Worm (Caenorhabditis elegans): ENCODE measurements around the gene fbxa-89.

fbxa-89 gene

DNA sequence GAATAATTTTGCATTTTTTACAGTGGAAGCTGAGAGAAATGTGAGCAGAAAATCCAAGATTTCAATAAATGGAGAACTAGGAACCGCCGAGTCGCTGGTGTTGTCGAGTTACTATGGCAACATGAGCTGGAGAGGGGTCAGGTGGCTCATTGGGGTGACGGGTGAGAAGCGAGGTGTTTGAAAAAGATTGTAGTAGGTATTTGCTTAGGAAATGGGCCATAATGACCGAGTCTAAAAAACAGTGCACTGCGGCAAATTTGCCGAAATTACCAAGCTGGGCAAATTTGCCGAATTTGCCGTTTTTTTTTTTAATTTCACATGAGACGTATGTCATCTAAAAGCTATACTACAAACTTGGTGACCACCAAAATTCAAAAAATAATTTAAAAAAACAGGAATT lies 33.5 kb upstream of the fbxa-89 start, which contains the start of gene osm-12:
Gene osm-12, minus strand, starts transcription at position 101 of the 400 bp plus-strand sequence.
- TF ChIP-seq Y105C5A.15 (GFP tag; IDR thresholded peaks at IDR 0.05) (no peak), aha-1 (tag) (peak; percentile 71)

DNA sequence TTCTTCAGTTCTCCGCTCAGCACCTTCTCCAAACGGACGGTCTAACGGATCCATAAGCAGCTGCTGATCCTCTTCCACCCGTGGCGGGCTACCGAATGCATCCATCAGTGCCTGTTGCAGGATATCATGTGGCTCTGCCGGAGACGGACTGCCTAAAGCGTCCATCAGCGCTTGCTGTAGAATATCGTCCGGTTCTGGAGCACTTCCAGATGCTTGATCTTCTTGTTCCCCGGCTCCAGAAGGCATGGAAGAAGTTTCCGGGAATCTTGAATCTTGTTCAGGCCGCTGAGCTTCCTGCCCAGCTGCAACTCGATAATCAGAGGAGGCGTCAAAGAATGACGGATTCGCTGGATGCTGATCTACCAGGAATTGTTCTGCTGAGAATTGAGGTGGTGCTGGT lies 30.7 kb upstream of the fbxa-89 start:
- TF ChIP-seq mes-2 (tag; optimal IDR thresholded peaks at IDR 0.05; ENCODE audit: poor library complexity, severe bottlenecking) (no peak), D1046.2 (GFP tag; IDR thresholded peaks at IDR 0.05) (0 out of 2 replicates have a peak, but pooled peaks have one; percentile 49), set-16 (GFP tag; IDR thresholded peaks at IDR 0.05) (peak; percentile 59)

DNA sequence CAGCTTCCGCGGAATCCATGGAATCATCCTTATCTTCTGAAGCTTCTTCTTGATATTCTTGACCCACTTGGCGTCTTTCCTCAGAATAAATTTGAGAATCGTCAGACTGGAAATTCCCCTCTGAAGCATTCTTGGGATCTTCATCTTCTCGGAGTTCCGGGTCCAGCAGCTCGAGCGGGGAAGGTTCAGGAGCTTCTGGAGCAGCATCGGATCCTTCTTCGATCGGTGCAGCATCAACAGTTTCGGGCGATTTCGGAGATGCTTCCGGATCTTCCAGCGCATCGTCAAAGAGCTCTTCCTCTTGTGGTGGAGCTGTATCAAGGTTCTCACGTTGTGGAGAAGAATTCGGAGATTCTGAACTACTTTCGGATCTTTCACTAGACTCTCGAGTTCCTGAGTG lies 28.4 kb upstream of the fbxa-89 start:
- TF ChIP-seq set-16 (GFP tag; IDR thresholded peaks at IDR 0.05) (peak; percentile 71), lin-15B (tag; optimal IDR thresholded peaks at IDR 0.05) (no peak), unc-62 (GFP tag; optimal IDR thresholded peaks at IDR 0.05 in 1 of 2) (peak in 1 of 2 experiments; percentile 55), unc-62 (tag; optimal IDR thresholded peaks at IDR 0.05) (no peak), aha-1 (tag) (peak; percentile 71)

- TF ChIP-seq Y75B8A.6 (GFP tag; IDR thresholded peaks at IDR 0.05) (no peak), php-3 (GFP tag; IDR thresholded peaks at IDR 0.05) (no peak), nhr-41 (GFP tag; IDR thresholded peaks at IDR 0.05) (no peak), F44E2.7 (GFP tag; IDR thresholded peaks at IDR 0.05) (no peak), attf-4 (tag; optimal IDR thresholded peaks at IDR 0.05) (no peak), T20F7.1 (GFP tag; optimal IDR thresholded peaks at IDR 0.05) (no peak), lin-38 (GFP tag; IDR thresholded peaks at IDR 0.05) (no peak), mxl-3 (GFP tag; optimal IDR thresholded peaks at IDR 0.05) (no peak), Y105C5A.15 (GFP tag; IDR thresholded peaks at IDR 0.05) (no peak), ctbp-1 (GFP tag; IDR thresholded peaks at IDR 0.05) (no peak)
These were observed 20.4 kb upstream of the fbxa-89 start, which contains the start of gene Y75B8A.13 for ce11 chrIII:12215596-12215995. TSS of gene Y75B8A.13 (minus strand) at chrIII:12215696.

DNA sequence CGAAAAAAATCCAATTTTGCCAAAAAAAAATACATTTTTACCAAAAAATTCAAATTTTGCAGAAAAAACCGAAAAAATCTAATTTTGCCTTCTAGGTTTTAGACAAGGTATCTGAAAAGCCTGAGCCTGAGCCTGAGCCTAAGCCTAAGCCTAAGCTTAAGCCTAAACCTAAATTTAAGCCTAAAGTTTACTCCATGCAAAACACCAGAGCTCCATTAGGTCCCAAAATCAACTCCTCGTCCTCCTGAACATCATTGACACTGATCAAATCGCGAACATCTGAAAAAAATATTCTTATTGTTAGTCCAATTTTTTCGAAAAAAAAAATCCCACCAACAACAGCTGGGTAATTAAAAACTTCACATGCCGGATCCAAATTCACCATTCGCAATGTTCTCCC lies 17.9 kb upstream of the fbxa-89 start:
- TF ChIP-seq egl-27 (tag; optimal IDR thresholded peaks at IDR 0.05) (no peak), hlh-30 (tag; optimal IDR thresholded peaks at IDR 0.05; ENCODE audit: insufficient read depth) (no peak), aha-1 (tag) (peak; percentile 82)

DNA sequence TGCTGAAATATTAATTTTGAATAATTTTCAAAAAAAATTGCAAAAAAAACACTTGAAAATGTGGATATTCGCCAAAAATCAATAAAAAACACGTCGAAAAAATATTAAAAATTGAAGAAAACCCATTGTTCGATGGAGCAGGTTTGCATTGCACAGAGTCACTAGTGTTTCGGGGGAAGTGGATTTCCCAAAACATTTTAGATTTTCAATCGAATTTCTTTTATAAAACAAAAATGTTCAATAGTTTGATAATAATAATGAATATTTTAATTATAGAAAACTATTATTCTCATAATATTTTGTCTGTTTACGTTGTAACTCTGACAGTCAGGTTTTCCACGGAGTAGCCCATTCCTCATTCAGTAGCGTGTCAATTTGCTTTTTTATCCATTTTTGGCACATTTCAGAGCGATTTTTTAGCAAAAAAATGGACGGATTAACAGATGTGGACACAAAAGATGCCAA lies 17.3 kb upstream of the fbxa-89 start, which contains the start of the genes gex-4 and gphr-1:
Gene gex-4, minus strand, starts transcription at position 2 of the 465 bp plus-strand sequence.
Gene gphr-1, plus strand, starts transcription at position 415 of the 465 bp plus-strand sequence.
- TF ChIP-seq lim-7 (GFP tag; IDR thresholded peaks at IDR 0.05) (no peak), snpc-4 (tag; optimal IDR thresholded peaks at IDR 0.05) (no peak), php-3 (GFP tag; IDR thresholded peaks at IDR 0.05) (no peak), unc-39 (tag; optimal IDR thresholded peaks at IDR 0.05) (no peak), sdz-12 (GFP tag; optimal IDR thresholded peaks at IDR 0.05) (no peak), nhr-28 (tag; optimal IDR thresholded peaks at IDR 0.05) (no peak), egl-43 (GFP tag; IDR thresholded peaks at IDR 0.05) (no peak), ceh-32 (tag; optimal IDR thresholded peaks at IDR 0.05; ENCODE audit: poor library complexity) (no peak), ces-1 (GFP tag; optimal IDR thresholded peaks at IDR 0.05) (no peak), ztf-11 (tag; optimal IDR thresholded peaks at IDR 0.05) (no peak), lir-3 (tag; optimal IDR thresholded peaks at IDR 0.05) (no peak), Y5F2A.4 (GFP tag; optimal IDR thresholded peaks at IDR 0.05) (no peak), mep-1 (tag; optimal IDR thresholded peaks at IDR 0.05) (peak; percentile 51), lin-15B (tag; optimal IDR thresholded peaks at IDR 0.05) (no peak), zip-11 (GFP tag; IDR thresholded peaks at IDR 0.05) (no peak), rbr-2 (tag; optimal IDR thresholded peaks at IDR 0.05) (no peak), ceh-20 (GFP tag; IDR thresholded peaks at IDR 0.05) (no peak), hif-1 (tag; optimal IDR thresholded peaks at IDR 0.05) (peak in 1 of 2 experiments; percentile 59), spr-1 (tag; optimal IDR thresholded peaks at IDR 0.05) (no peak), zfp-2 (tag; optimal IDR thresholded peaks at IDR 0.05) (no peak), F37D6.2 (tag; optimal IDR thresholded peaks at IDR 0.05) (no peak), tra-1 (GFP tag; IDR thresholded peaks at IDR 0.05) (no peak), hlh-30 (tag; optimal IDR thresholded peaks at IDR 0.05; ENCODE audit: insufficient read depth) (no peak), nhr-25 (tag; optimal IDR thresholded peaks at IDR 0.05; ENCODE audit: borderline replicate concordance, insufficient read depth) (no peak), spr-3 (GFP tag; optimal IDR thresholded peaks at IDR 0.05) (no peak), dpl-1 (GFP tag; optimal IDR thresholded peaks at IDR 0.05) (peak; percentile 52)
